Fruit fly (Drosophila melanogaster): ENCODE measurements around the gene CG5292.

DNA sequence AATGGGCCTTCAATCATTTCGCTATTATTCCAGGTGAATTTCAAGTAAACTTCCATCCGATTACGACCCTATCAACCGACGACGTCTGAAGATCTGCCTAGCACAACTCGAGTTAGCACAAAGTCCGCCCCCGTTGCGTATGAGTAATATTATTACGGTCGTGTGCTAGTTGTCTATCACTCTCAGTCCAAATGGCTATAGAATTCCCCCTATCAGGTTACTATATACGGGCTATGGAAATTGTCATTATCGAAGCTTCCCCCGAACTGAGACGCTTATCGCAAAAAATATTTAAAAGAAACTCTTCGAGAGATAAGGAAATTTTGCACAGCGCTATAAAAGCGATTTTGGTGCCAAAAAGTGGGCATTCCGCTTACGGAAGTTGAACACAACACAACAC is 15.9 kb upstream of the CG5292 start, which contains the start of gene CG5246:
- no peak for TF ChIP-seq CG17806 (tag; optimal IDR thresholded peaks at IDR 0.05)
- no peak for TF ChIP-seq EcR (GFP tag; optimal IDR thresholded peaks at IDR 0.05)
